Fruit fly (Drosophila melanogaster) S2 (cell line): ENCODE measurements around the gene CG45012.

Experiments
- CG8478 ChIP-seq: fragments of >200 bp; optimal IDR thresholded peaks from 2 replicates; lab custom pipeline; 2018
- CTCF ChIP-seq, 2 experiments: fragments of >200 bp; optimal IDR thresholded peaks; 2 replicates each; lab custom pipeline; 2018

DNA sequence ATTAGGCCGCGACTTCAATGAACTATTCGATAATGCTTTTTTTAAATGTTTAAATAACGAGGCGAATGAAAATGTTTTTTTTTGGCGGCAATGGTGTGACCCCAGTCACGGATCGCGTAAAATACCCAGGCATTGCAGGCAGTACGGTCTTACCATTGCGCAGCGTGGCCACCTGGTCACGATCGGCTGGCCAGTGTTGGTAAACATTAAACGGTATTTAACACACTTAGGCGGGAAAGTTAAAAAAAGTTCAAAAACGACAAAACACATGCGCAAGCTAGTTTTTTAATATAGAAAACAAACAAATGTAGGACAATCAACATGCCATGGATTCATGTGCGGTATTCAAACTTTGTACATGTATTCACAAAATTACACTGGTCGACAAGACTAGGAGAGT lies 5.1 kb upstream of the CG45012 start, which contains the start of gene esc:
- TF ChIP-seq CTCF (optimal IDR thresholded peaks at IDR 0.05; lab: Kevin White, UChicago) (peak; percentile 9 to 34), CG8478 (lab: Kevin White, UChicago) (no peak)
